Worm (Caenorhabditis elegans) whole organism, L1 larva: ENCODE data around the gene C06A6.7.

Experiments used
- efl-3 ChIP-seq: fragments of 200-800 bp; sonication (Bioruptor generic); optimal IDR thresholded peaks from 2 replicates; lab custom pipeline; 2018; ENCODE audit warnings: mild to moderate bottlenecking, missing genetic modification characterization, missing compliant biosample characterization
- skn-1 ChIP-seq: fragments of 150-350 bp; optimal IDR thresholded peaks from 2 replicates; lab custom pipeline; 2014; ENCODE audit warnings: missing biosample characterization, missing genetic modification characterization

ce11 chrIV:7822524-7822923, 15.8 kb downstream of the C06A6.7 start, which contains the start of gene T14A8.2:
- TF ChIP-seq efl-3 (GFP tag; lab: Kevin White, UChicago) (no peak), skn-1 (no peak)
